Worm (Caenorhabditis elegans) whole organism, young adult: ENCODE measurements around the gene scl-3.

Experiments
- B0035.1 ChIP-seq: sonication (generic microtip); optimal IDR thresholded peaks from 2 replicates; lab custom pipeline; 2016; ENCODE audit warnings: missing genetic modification characterization, mild to moderate bottlenecking, missing compliant biosample characterization, missing genotype, missing genetic modification reagents
- B0261.1 ChIP-seq: sonication (generic microtip); optimal IDR thresholded peaks from 2 replicates; lab custom pipeline; 2016; ENCODE audit warnings: mild to moderate bottlenecking, missing genetic modification characterization, moderate library complexity, missing compliant biosample characterization
- C17E4.6 ChIP-seq: fragments of 200-800 bp; sonication (Bioruptor generic); IDR thresholded peaks from 2 replicates; pipeline ENCODE4 v1.3.6; 2022; ENCODE audit warnings: missing genetic modification reagents, missing genetic modification characterization, missing compliant biosample characterization
- F22D6.2 ChIP-seq: sonication (generic microtip); optimal IDR thresholded peaks from 2 replicates; lab custom pipeline; 2016; ENCODE audit warnings: mild to moderate bottlenecking, missing genetic modification characterization, missing compliant biosample characterization
- F23B12.7 ChIP-seq: sonication (generic microtip); optimal IDR thresholded peaks from 2 replicates; lab custom pipeline; 2017; ENCODE audit warnings: missing genetic modification characterization, mild to moderate bottlenecking, missing compliant biosample characterization, antibody characterized with exemption, moderate library complexity; ENCODE audit not compliant: insufficient read depth
- F57C9.4 ChIP-seq: sonication (generic microtip); optimal IDR thresholded peaks from 2 replicates; lab custom pipeline; 2017; ENCODE audit warnings: mild to moderate bottlenecking, missing genetic modification characterization, missing compliant biosample characterization
- K11D2.4 ChIP-seq: fragments of 200-800 bp; sonication (Bioruptor generic); IDR thresholded peaks from 2 replicates; pipeline ENCODE4 v1.3.6; 2022; ENCODE audit warnings: missing genetic modification reagents, missing genetic modification characterization, missing compliant biosample characterization
- T07F8.4 ChIP-seq: sonication (generic microtip); optimal IDR thresholded peaks from 2 replicates; lab custom pipeline; 2016; ENCODE audit warnings: mild to moderate bottlenecking, missing genetic modification characterization, moderate library complexity, missing compliant biosample characterization
- Y56A3A.18 ChIP-seq: fragments of 200-800 bp; sonication (Bioruptor generic); IDR thresholded peaks from 2 replicates; pipeline ENCODE4 v1.3.6; 2022; ENCODE audit warnings: missing genetic modification reagents, missing genetic modification characterization, missing compliant biosample characterization
- ZK185.1 ChIP-seq: sonication (generic microtip); optimal IDR thresholded peaks from 2 replicates; lab custom pipeline; 2016; ENCODE audit warnings: mild to moderate bottlenecking, missing genetic modification characterization, missing compliant biosample characterization; ENCODE audit not compliant: poor library complexity, severe bottlenecking
- aptf-2 ChIP-seq: fragments of 200-800 bp; sonication (Bioruptor generic); conservative IDR thresholded peaks from 2 replicates; pipeline ENCODE4 v1.3.6; 2022; ENCODE audit warnings: missing genetic modification reagents, missing genetic modification characterization, missing compliant biosample characterization
- cebp-1 ChIP-seq, 2 experiments: fragments of 200-800 bp in 1 of 2; sonication (Bioruptor generic) in 1 of 2; sonication (generic microtip) in 1 of 2; IDR thresholded peaks in 1 of 2; optimal IDR thresholded peaks in 1 of 2; 2 replicates each; pipeline versions ENCODE4 v1.3.6 to Lab custom; 2017 to 2022; ENCODE audit warnings: missing compliant biosample characterization in 2 of 2, missing genetic modification characterization in 2 of 2, mild to moderate bottlenecking in 1 of 2, missing genetic modification reagents in 1 of 2, moderate library complexity in 1 of 2
- ceh-100 ChIP-seq: fragments of 200-800 bp; sonication (Bioruptor generic); IDR thresholded peaks from 2 replicates; pipeline ENCODE4 v1.3.6; 2022; ENCODE audit warnings: missing genetic modification reagents, missing genetic modification characterization, missing compliant biosample characterization
- ceh-27 ChIP-seq: fragments of 200-800 bp; sonication (Bioruptor generic); optimal IDR thresholded peaks from 2 replicates; lab custom pipeline; 2018; ENCODE audit warnings: mild to moderate bottlenecking, missing genetic modification characterization, moderate library complexity, missing compliant biosample characterization
- ceh-91 ChIP-seq: fragments of 200-800 bp; sonication (Bioruptor generic); IDR thresholded peaks from 2 replicates; pipeline ENCODE4 v1.3.6; 2022; ENCODE audit warnings: missing genetic modification reagents, missing genetic modification characterization, missing compliant biosample characterization
- chd-7 ChIP-seq: sonication (generic microtip); optimal IDR thresholded peaks from 2 replicates; lab custom pipeline; 2016; ENCODE audit warnings: mild to moderate bottlenecking, missing genetic modification characterization, moderate library complexity, missing compliant biosample characterization
- die-1 ChIP-seq: sonication (generic microtip); optimal IDR thresholded peaks from 2 replicates; lab custom pipeline; 2016; ENCODE audit warnings: missing genotype, mild to moderate bottlenecking, missing genetic modification characterization, missing compliant biosample characterization
- dpl-1 ChIP-seq: fragments of 150-350 bp; optimal IDR thresholded peaks from 2 replicates; lab custom pipeline; 2014; ENCODE audit warnings: missing biosample characterization, missing genetic modification reagents, missing genetic modification characterization
- egl-44 ChIP-seq: fragments of 200-800 bp; sonication (Bioruptor generic); IDR thresholded peaks from 2 replicates; pipeline ENCODE4 v1.3.6; 2022; ENCODE audit warnings: missing genetic modification reagents, missing genetic modification characterization, missing compliant biosample characterization
- egrh-3 ChIP-seq: fragments of 200-800 bp; sonication (Bioruptor generic); IDR thresholded peaks from 2 replicates; pipeline ENCODE4 v1.3.6; 2022; ENCODE audit warnings: missing genetic modification reagents, missing genetic modification characterization, missing compliant biosample characterization
- ets-4 ChIP-seq: fragments of 200-800 bp; sonication (Bioruptor generic); optimal IDR thresholded peaks from 2 replicates; lab custom pipeline; 2018; ENCODE audit warnings: mild to moderate bottlenecking, missing genetic modification characterization, missing compliant biosample characterization
- him-1 ChIP-seq: sonication (generic microtip); optimal IDR thresholded peaks from 2 replicates; lab custom pipeline; 2016; ENCODE audit warnings: missing genotype, missing genetic modification reagents, missing genetic modification characterization, missing compliant biosample characterization
- hlh-12 ChIP-seq: sonication (generic microtip); optimal IDR thresholded peaks from 2 replicates; lab custom pipeline; 2016; ENCODE audit warnings: missing genetic modification characterization, missing compliant biosample characterization
- hlh-26 ChIP-seq: fragments of 200-800 bp; sonication (Bioruptor generic); conservative IDR thresholded peaks from 2 replicates; pipeline ENCODE4 v1.3.6; 2022; ENCODE audit warnings: missing genetic modification reagents, missing genetic modification characterization, missing compliant biosample characterization
- let-607 ChIP-seq, 2 experiments: fragments of 200-800 bp in 1 of 2; sonication (Bioruptor generic) in 1 of 2; sonication (generic microtip) in 1 of 2; optimal IDR thresholded peaks; 2 replicates each; lab custom pipeline; 2016 to 2018; ENCODE audit warnings: mild to moderate bottlenecking in 2 of 2, missing compliant biosample characterization in 2 of 2, missing genetic modification characterization in 2 of 2, moderate library complexity in 2 of 2, missing genotype in 1 of 2
- lin-35 ChIP-seq, 3 experiments: fragments of 150-350 bp in 2 of 3; sonication (generic microtip) in 1 of 3; optimal IDR thresholded peaks; 2 replicates each; lab custom pipeline; 2014 to 2018; ENCODE audit warnings: missing biosample characterization in 3 of 3, missing genetic modification characterization in 3 of 3, missing genetic modification reagents in 3 of 3
- lin-40 ChIP-seq: sonication (generic microtip); optimal IDR thresholded peaks from 2 replicates; lab custom pipeline; 2016; ENCODE audit warnings: missing genetic modification characterization, mild to moderate bottlenecking, missing compliant biosample characterization, missing genotype, missing genetic modification reagents
- mxl-1 ChIP-seq: sonication (generic microtip); optimal IDR thresholded peaks from 2 replicates; lab custom pipeline; 2016; ENCODE audit warnings: missing genetic modification characterization, missing compliant biosample characterization
- nfya-1 ChIP-seq: sonication (generic microtip); optimal IDR thresholded peaks from 2 replicates; lab custom pipeline; 2017; ENCODE audit warnings: antibody characterized with exemption, missing compliant biosample characterization, missing genetic modification characterization, borderline replicate concordance; ENCODE audit not compliant: insufficient read depth
- nhr-27 ChIP-seq: fragments of 200-800 bp; sonication (Bioruptor generic); optimal IDR thresholded peaks from 2 replicates; lab custom pipeline; 2018; ENCODE audit warnings: mild to moderate bottlenecking, missing genetic modification characterization, moderate library complexity, missing compliant biosample characterization
- nhr-80 ChIP-seq: sonication (generic microtip); optimal IDR thresholded peaks from 2 replicates; lab custom pipeline; 2016; ENCODE audit warnings: missing genetic modification characterization, missing compliant biosample characterization
- pbrm-1 ChIP-seq: fragments of 200-800 bp; sonication (Bioruptor generic); IDR thresholded peaks from 2 replicates; pipeline ENCODE4 v1.3.6; 2022; ENCODE audit warnings: missing genetic modification reagents, missing genetic modification characterization, missing compliant biosample characterization
- pha-4 ChIP-seq: fragments of 150-350 bp; sonication (generic microtip); optimal IDR thresholded peaks from 2 replicates; lab custom pipeline; 2014; ENCODE audit warnings: missing biosample characterization, missing genetic modification reagents, missing genetic modification characterization
- rpc-1 ChIP-seq, 2 experiments: fragments of 150-350 bp in 1 of 2; sonication (generic microtip) in 1 of 2; optimal IDR thresholded peaks; 2 replicates each; lab custom pipeline; 2014 to 2018; ENCODE audit warnings: missing biosample characterization in 1 of 2, missing genetic modification characterization in 1 of 2, missing genetic modification reagents in 1 of 2, missing genotype in 1 of 2
- snpc-1.1 ChIP-seq: sonication (generic microtip); optimal IDR thresholded peaks from 2 replicates; lab custom pipeline; 2017; ENCODE audit warnings: missing genetic modification characterization, mild to moderate bottlenecking, missing compliant biosample characterization, antibody characterized with exemption, moderate library complexity, missing genotype, missing genetic modification reagents; ENCODE audit not compliant: insufficient read depth
- somi-1 ChIP-seq: fragments of 200-800 bp; sonication (Bioruptor generic); optimal IDR thresholded peaks from 2 replicates; lab custom pipeline; 2018; ENCODE audit warnings: mild to moderate bottlenecking, missing genetic modification characterization, missing compliant biosample characterization
- sptf-2 ChIP-seq: fragments of 200-800 bp; sonication (Bioruptor generic); optimal IDR thresholded peaks from 2 replicates; lab custom pipeline; 2018; ENCODE audit warnings: mild to moderate bottlenecking, missing genetic modification characterization, missing compliant biosample characterization
- tlf-1 ChIP-seq: fragments of 200-800 bp; sonication (Bioruptor generic); optimal IDR thresholded peaks from 2 replicates; lab custom pipeline; 2018; ENCODE audit warnings: mild to moderate bottlenecking, missing genetic modification characterization, missing compliant biosample characterization
- ztf-22 ChIP-seq: fragments of 200-800 bp; sonication (Bioruptor generic); optimal IDR thresholded peaks from 2 replicates; lab custom pipeline; 2018; ENCODE audit warnings: mild to moderate bottlenecking, missing genetic modification characterization, moderate library complexity, missing compliant biosample characterization
- ztf-26 ChIP-seq: sonication (generic microtip); optimal IDR thresholded peaks from 2 replicates; lab custom pipeline; 2017; ENCODE audit warnings: missing genetic modification characterization, missing compliant biosample characterization
- ztf-28 ChIP-seq: fragments of 200-800 bp; sonication (Bioruptor generic); IDR thresholded peaks from 2 replicates; pipeline ENCODE4 v1.3.6; 2022; ENCODE audit warnings: missing genetic modification reagents, missing genetic modification characterization, missing compliant biosample characterization
- ztf-6 ChIP-seq: fragments of 200-800 bp; sonication (Bioruptor generic); IDR thresholded peaks from 2 replicates; pipeline ENCODE4 v1.3.6; 2022; ENCODE audit warnings: missing genetic modification reagents, missing genetic modification characterization, missing compliant biosample characterization

Gene scl-3

ce11 chrIV:13077694-13078093, 18.3 kb downstream of the scl-3 start:
- TF ChIP-seq mxl-1 (tag; lab: Kevin White, UChicago): no peak
- no peak for TF ChIP-seq ztf-28 (GFP tag; lab: Robert Waterston, UW)
- no peak for TF ChIP-seq F57C9.4
- TF ChIP-seq pbrm-1: no peak
- no peak for TF ChIP-seq aptf-2 (GFP tag; lab: Robert Waterston, UW)
- peak; percentile 63 for TF ChIP-seq die-1 (tag; lab: Kevin White, UChicago)
- TF ChIP-seq rpc-1 (optimal IDR thresholded peaks at IDR 0.05; lab: Kevin White, UChicago): no peak
- no peak for TF ChIP-seq rpc-1 (tag; optimal IDR thresholded peaks at IDR 0.05; lab: Kevin White, UChicago)
- no peak for TF ChIP-seq nhr-80
- no peak for TF ChIP-seq ets-4 (GFP tag; lab: Kevin White, UChicago)
- TF ChIP-seq hlh-26 (GFP tag; lab: Robert Waterston, UW): no peak
- no peak for TF ChIP-seq tlf-1 (GFP tag; lab: Kevin White, UChicago)
- TF ChIP-seq chd-7 (tag; lab: Kevin White, UChicago): peak; percentile 33
- no peak for TF ChIP-seq him-1 (tag; lab: Kevin White, UChicago)
- TF ChIP-seq T07F8.4 (tag; lab: Kevin White, UChicago): no peak
- no peak for TF ChIP-seq nfya-1
- TF ChIP-seq egrh-3 (GFP tag; lab: Robert Waterston, UW): no peak
- TF ChIP-seq lin-35 (GFP tag; optimal IDR thresholded peaks at IDR 0.05; lab: Kevin White, UChicago): no peak
- TF ChIP-seq somi-1 (GFP tag; lab: Kevin White, UChicago): peak; percentile 17
- 0 out of 2 replicates have a peak, but pooled peaks have one; percentile 30 for TF ChIP-seq K11D2.4 (GFP tag; lab: Robert Waterston, UW)
- no peak for TF ChIP-seq ceh-91 (GFP tag; lab: Robert Waterston, UW)
- no peak for TF ChIP-seq nhr-27
- no peak for TF ChIP-seq cebp-1 (GFP tag; IDR thresholded peaks at IDR 0.05; lab: Robert Waterston, UW)
- no peak for TF ChIP-seq cebp-1 (tag; optimal IDR thresholded peaks at IDR 0.05; lab: Kevin White, UChicago)
- no peak for TF ChIP-seq hlh-12 (tag; lab: Kevin White, UChicago)
- no peak for TF ChIP-seq dpl-1 (GFP tag; lab: Kevin White, UChicago)
- TF ChIP-seq pha-4 (tag; lab: Kevin White, UChicago): no peak
- no peak for TF ChIP-seq egl-44 (GFP tag; lab: Robert Waterston, UW)
- no peak for TF ChIP-seq Y56A3A.18 (GFP tag; lab: Robert Waterston, UW)
- no peak for TF ChIP-seq ztf-6 (GFP tag; lab: Robert Waterston, UW)
- no peak for TF ChIP-seq C17E4.6 (GFP tag; lab: Robert Waterston, UW)
- peak; percentile 78 for TF ChIP-seq ztf-26
- no peak for TF ChIP-seq ZK185.1 (tag; lab: Kevin White, UChicago)
- no peak for TF ChIP-seq B0035.1 (tag; lab: Kevin White, UChicago)
- no peak for TF ChIP-seq B0261.1 (tag; lab: Kevin White, UChicago)
- peak; percentile 17 for TF ChIP-seq lin-40 (tag; lab: Kevin White, UChicago)
- no peak for TF ChIP-seq F22D6.2 (tag; lab: Kevin White, UChicago)
- TF ChIP-seq ceh-27 (GFP tag; lab: Kevin White, UChicago): no peak
- TF ChIP-seq F23B12.7 (tag; lab: Kevin White, UChicago): no peak
- no peak for TF ChIP-seq ceh-100 (GFP tag; lab: Robert Waterston, UW)
- no peak for TF ChIP-seq ztf-22 (GFP tag; lab: Kevin White, UChicago)
- TF ChIP-seq let-607 (tag; optimal IDR thresholded peaks at IDR 0.05; lab: Kevin White, UChicago): no peak
- no peak for TF ChIP-seq sptf-2
- TF ChIP-seq snpc-1.1 (tag; lab: Kevin White, UChicago): no peak
